Fruit fly (Drosophila melanogaster): ENCODE measurements around the gene CG10979.

Gene CG10979

dm6 chr3R:5758624-5759209, 35.8 kb upstream of the CG10979 start, which contains the start of gene Sec8 (continued):
- no peak for TF ChIP-seq CG11093 (GFP tag; IDR thresholded peaks at IDR 0.05)
- TF ChIP-seq Spps (tag; optimal IDR thresholded peaks at IDR 0.05) = no peak
- peak; percentile 90 for TF ChIP-seq CG16813 (GFP tag; IDR thresholded peaks at IDR 0.05; ENCODE audit: partially characterized antibody)
- TF ChIP-seq klu (GFP tag; IDR thresholded peaks at IDR 0.05) = no peak
- no peak for TF ChIP-seq ftz-f1 (GFP tag; optimal IDR thresholded peaks at IDR 0.05)
- peak; percentile 33 for TF ChIP-seq CG17186 (GFP tag; optimal IDR thresholded peaks at IDR 0.05)
- no peak for TF ChIP-seq prd (optimal IDR thresholded peaks at IDR 0.05)
- TF ChIP-seq prd (GFP tag; IDR thresholded peaks at IDR 0.05) = peak; percentile 54; the same call in 2 of the 3 replicates
- peak; percentile 91 for TF ChIP-seq CG6791 (GFP tag; IDR thresholded peaks at IDR 0.05; ENCODE audit: partially characterized antibody)
- no peak for TF ChIP-seq kah (GFP tag; optimal IDR thresholded peaks at IDR 0.05)
- TF ChIP-seq Hmx (GFP tag; optimal IDR thresholded peaks at IDR 0.05) = no peak
- TF ChIP-seq CG13624 (GFP tag; optimal IDR thresholded peaks at IDR 0.05) = peak; percentile 64
- TF ChIP-seq Rfx (GFP tag; IDR thresholded peaks at IDR 0.05) = peak; percentile 66; the same call in 1 of the 2 replicates
- peak; percentile 4 for TF ChIP-seq CG1602 (GFP tag; optimal IDR thresholded peaks at IDR 0.05)
- peak; percentile 92 for TF ChIP-seq gfzf (GFP tag; optimal IDR thresholded peaks at IDR 0.05)
- TF ChIP-seq Mad (GFP tag; optimal IDR thresholded peaks at IDR 0.05) = no peak
- peak; percentile 42 to 52 for TF ChIP-seq dpn (GFP tag; optimal IDR thresholded peaks at IDR 0.05)
- TF ChIP-seq CG2120 (GFP tag; optimal IDR thresholded peaks at IDR 0.05) = peak; percentile 68
- no peak for TF ChIP-seq CG31388 (GFP tag; optimal IDR thresholded peaks at IDR 0.05)
- peak; percentile 14 for TF ChIP-seq CG1792 (GFP tag; optimal IDR thresholded peaks at IDR 0.05)
- TF ChIP-seq Nf-YC (tag; optimal IDR thresholded peaks at IDR 0.05) = peak; percentile 19
- TF ChIP-seq cad (GFP tag; optimal IDR thresholded peaks at IDR 0.05) = no peak
- no peak for TF ChIP-seq Lpt (GFP tag; optimal IDR thresholded peaks at IDR 0.05)
- TF ChIP-seq CG10267 (tag; optimal IDR thresholded peaks at IDR 0.05) = peak; percentile 64
- TF ChIP-seq CG10979 (tag; optimal IDR thresholded peaks at IDR 0.05) = peak; percentile 19
- peak; percentile 38 for TF ChIP-seq CG15696 (tag; optimal IDR thresholded peaks at IDR 0.05)
- no peak for TF ChIP-seq Atf6 (GFP tag; IDR thresholded peaks at IDR 0.05)
- TF ChIP-seq Aef1 (GFP tag; IDR thresholded peaks at IDR 0.05) = 0 out of 3 replicates have a peak, but pooled peaks have one; percentile 31
- no peak for TF ChIP-seq ro (GFP tag; IDR thresholded peaks at IDR 0.05)
- TF ChIP-seq Scr (GFP tag; IDR thresholded peaks at IDR 0.05; ENCODE audit: partially characterized antibody) = peak; percentile 87
- peak; percentile 41 for TF ChIP-seq repo (GFP tag; optimal IDR thresholded peaks at IDR 0.05)
- peak; percentile 77 for TF ChIP-seq Lhr (GFP tag; optimal IDR thresholded peaks at IDR 0.05)
- TF ChIP-seq CG31224 (GFP tag; IDR thresholded peaks at IDR 0.05) = no peak
- TF ChIP-seq disco-r (GFP tag; optimal IDR thresholded peaks at IDR 0.05) = no peak
- TF ChIP-seq salm (tag; optimal IDR thresholded peaks at IDR 0.05) = no peak
- TF ChIP-seq CG2678 (tag; optimal IDR thresholded peaks at IDR 0.05) = no peak
- no peak for TF ChIP-seq Fer1 (GFP tag; optimal IDR thresholded peaks at IDR 0.05)
- peak; percentile 31 for TF ChIP-seq CG1647 (GFP tag; optimal IDR thresholded peaks at IDR 0.05)
- TF ChIP-seq CG9797 (GFP tag; optimal IDR thresholded peaks at IDR 0.05) = peak; percentile 69
- peak; percentile 2 for TF ChIP-seq CG8944 (GFP tag; optimal IDR thresholded peaks at IDR 0.05)
- TF ChIP-seq CG11560 (tag; IDR thresholded peaks at IDR 0.05) = no peak
- peak; percentile 22 for TF ChIP-seq chn (GFP tag; optimal IDR thresholded peaks at IDR 0.05)
- peak; percentile 28 for TF ChIP-seq CG4820 (GFP tag; optimal IDR thresholded peaks at IDR 0.05)
- no peak for TF ChIP-seq H2.0 (GFP tag; IDR thresholded peaks at IDR 0.05)
- no peak for TF ChIP-seq so (GFP tag; IDR thresholded peaks at IDR 0.05)
- peak; percentile 9 for TF ChIP-seq pum (GFP tag; optimal IDR thresholded peaks at IDR 0.05)
- no peak for TF ChIP-seq twi (tag; optimal IDR thresholded peaks at IDR 0.05)
- peak; percentile 63 for TF ChIP-seq CG14710 (tag; optimal IDR thresholded peaks at IDR 0.05)
- TF ChIP-seq trh (GFP tag; optimal IDR thresholded peaks at IDR 0.05) = no peak
- no peak for TF ChIP-seq fru (optimal IDR thresholded peaks at IDR 0.05)
- no peak for TF ChIP-seq CG3726 (GFP tag; IDR thresholded peaks at IDR 0.05)
- TF ChIP-seq CG13287 (GFP tag; IDR thresholded peaks at IDR 0.05; ENCODE audit: partially characterized antibody) = peak; percentile 91
